Worm (Caenorhabditis elegans) whole organism, L3 larva: ENCODE data around the gene chk-1.

Experiments used
- ama-1 ChIP-seq: fragments of 150-350 bp; optimal IDR thresholded peaks from 2 replicates; lab custom pipeline; 2018
- lsy-12 ChIP-seq: sonication (generic microtip); optimal IDR thresholded peaks from 2 replicates; lab custom pipeline; 2016; ENCODE audit warnings: mild to moderate bottlenecking, missing genetic modification characterization, missing compliant biosample characterization
- nhr-28 ChIP-seq: fragments of 150-350 bp; optimal IDR thresholded peaks from 2 replicates; lab custom pipeline; 2014; ENCODE audit warnings: missing biosample characterization, missing genetic modification characterization
- sea-2 ChIP-seq: fragments of 150-350 bp; sonication (generic microtip); optimal IDR thresholded peaks from 4 replicates; lab custom pipeline; 2014; ENCODE audit warnings: missing biosample characterization, missing genetic modification reagents, missing genetic modification characterization

DNA sequence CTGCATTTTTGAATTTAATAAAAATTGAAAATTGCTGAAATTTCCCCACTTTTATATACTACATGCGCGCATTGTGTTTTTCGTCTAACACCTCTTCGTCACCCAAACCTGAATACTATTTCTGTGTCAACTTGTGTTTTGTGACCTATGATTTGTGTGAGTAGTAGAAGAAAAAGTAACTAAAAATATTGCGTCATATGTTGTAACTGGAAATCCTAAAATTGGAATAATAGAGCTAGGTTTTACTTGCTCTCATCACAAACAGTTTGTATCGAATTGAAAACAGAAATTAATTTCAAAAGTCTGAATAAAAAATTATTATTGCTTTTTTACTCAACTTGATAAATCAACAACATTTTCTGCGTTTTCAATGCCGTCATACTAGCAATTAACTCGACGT, 46.2 kb upstream of the chk-1 start, which contains the start of gene R08F11.4:
- no peak for TF ChIP-seq ama-1 (lab: Kevin White, UChicago)
- no peak for TF ChIP-seq lsy-12 (tag; lab: Kevin White, UChicago)
- no peak for TF ChIP-seq sea-2 (GFP tag; lab: Kevin White, UChicago)
- TF ChIP-seq nhr-28 (tag; lab: Kevin White, UChicago) = no peak
